Worm (Caenorhabditis elegans) whole organism, L4/young adult: ENCODE data around the gene hars-1.

Source experiments
- W03F9.2 ChIP-seq: fragments of 150-350 bp; optimal IDR thresholded peaks from 2 replicates; lab custom pipeline; 2014; ENCODE audit warnings: missing biosample characterization, missing genetic modification characterization
- dao-5 ChIP-seq: sonication (generic microtip); optimal IDR thresholded peaks from 2 replicates; lab custom pipeline; 2016; ENCODE audit warnings: missing genotype, missing genetic modification characterization, moderate library complexity, missing compliant biosample characterization
- him-1 ChIP-seq: sonication (generic microtip); optimal IDR thresholded peaks from 2 replicates; lab custom pipeline; 2016; ENCODE audit warnings: missing genotype, missing genetic modification reagents, missing genetic modification characterization, missing compliant biosample characterization

DNA sequence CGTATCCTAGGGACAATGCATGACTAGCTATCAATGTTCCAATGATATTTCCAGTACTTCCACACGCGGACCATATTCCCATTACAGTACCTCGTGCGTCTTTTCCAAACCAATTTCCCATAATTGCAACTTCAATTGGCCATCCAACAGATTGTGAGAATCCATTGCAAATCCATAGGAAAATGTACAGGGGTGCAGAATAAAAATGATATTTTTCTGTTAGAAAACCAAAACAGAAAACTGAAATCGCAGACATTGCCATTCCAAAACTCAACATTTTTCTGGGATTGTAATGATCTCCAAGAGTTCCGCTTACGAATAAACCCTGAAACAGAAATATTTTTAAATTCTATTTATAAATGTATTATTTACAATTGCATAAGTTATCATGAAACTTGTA is 7.6 kb upstream of the hars-1 start:
- TF ChIP-seq W03F9.2 (tag; lab: Kevin White, UChicago), result no peak
- no peak for TF ChIP-seq him-1 (tag; lab: Kevin White, UChicago)
- TF ChIP-seq dao-5, result no peak
